Fruit fly (Drosophila melanogaster) whole organism, embryonic: ENCODE measurements around the gene UQCR-14L.

Experiments used
- CG10431 ChIP-seq: fragments of 200-800 bp; sonication (Bioruptor generic); optimal IDR thresholded peaks from 3 replicates; lab custom pipeline; 2018; ENCODE audit warnings: missing biosample characterization, mild to moderate bottlenecking, missing genetic modification characterization
- CG10654 ChIP-seq: fragments of 200-800 bp; sonication (Bioruptor generic); optimal IDR thresholded peaks from 2 replicates; lab custom pipeline; 2016; ENCODE audit warnings: missing biosample characterization, missing genetic modification characterization
- CG12104 ChIP-seq: fragments of 200-800 bp; sonication (Bioruptor generic); optimal IDR thresholded peaks from 3 replicates; lab custom pipeline; 2016; ENCODE audit warnings: missing biosample characterization, missing genetic modification characterization
- CG4707 ChIP-seq: fragments of 200-800 bp; sonication (Bioruptor generic); optimal IDR thresholded peaks from 2 replicates; lab custom pipeline; 2018; ENCODE audit warnings: missing biosample characterization, mild to moderate bottlenecking, missing genetic modification characterization, moderate library complexity
- CG6813 ChIP-seq: fragments of 200-800 bp; sonication (Bioruptor generic); optimal IDR thresholded peaks from 2 replicates; lab custom pipeline; 2017; ENCODE audit warnings: missing biosample characterization, missing genetic modification characterization, mild to moderate bottlenecking, moderate library complexity, missing genetic modification reagents
- CG8478 ChIP-seq: fragments of >200 bp; optimal IDR thresholded peaks from 2 replicates; lab custom pipeline; 2018
- Usf ChIP-seq: fragments of 200-800 bp; sonication (Bioruptor generic); optimal IDR thresholded peaks from 2 replicates; lab custom pipeline; 2017; ENCODE audit warnings: missing genotype, missing biosample characterization, missing genetic modification characterization
- croc ChIP-seq: fragments of 200-800 bp; sonication (Bioruptor generic); conservative IDR thresholded peaks from 3 replicates; pipeline ENCODE4 v1.3.6; 2022; ENCODE audit warnings: missing biosample characterization, missing genetic modification characterization
- inv ChIP-seq: fragments of 200-800 bp; sonication (Bioruptor generic); IDR thresholded peaks from 2 replicates; pipeline ENCODE4 v1.3.6; 2022; ENCODE audit warnings: missing biosample characterization, missing genetic modification characterization; ENCODE audit not compliant: partially characterized antibody
- org-1 ChIP-seq: fragments of 200-800 bp; sonication (Bioruptor generic); optimal IDR thresholded peaks from 2 replicates; lab custom pipeline; 2017; ENCODE audit warnings: missing biosample characterization, missing genetic modification characterization
- slou ChIP-seq: fragments of 200-800 bp; sonication (Bioruptor generic); optimal IDR thresholded peaks from 3 replicates; lab custom pipeline; 2016; ENCODE audit warnings: missing biosample characterization, missing genetic modification characterization
- sqz ChIP-seq: fragments of 200-800 bp; sonication (Bioruptor generic); optimal IDR thresholded peaks from 3 replicates; lab custom pipeline; 2018; ENCODE audit warnings: missing biosample characterization, mild to moderate bottlenecking, missing genetic modification characterization
- ttk ChIP-seq: fragments of 200-800 bp; sonication (Bioruptor generic); IDR thresholded peaks from 2 replicates; pipeline ENCODE4 v2.1.2; 2022; ENCODE audit warnings: missing biosample characterization, missing genetic modification characterization
- unpg ChIP-seq: fragments of 200-800 bp; sonication (Bioruptor generic); optimal IDR thresholded peaks from 3 replicates; lab custom pipeline; 2018; ENCODE audit warnings: missing biosample characterization, mild to moderate bottlenecking, missing genetic modification characterization, moderate library complexity

- peak; percentile 36 for TF ChIP-seq unpg
- no peak for TF ChIP-seq croc
- TF ChIP-seq CG10654 (GFP tag; lab: Kevin White, UChicago), result no peak
- TF ChIP-seq slou, result no peak
- TF ChIP-seq org-1, result no peak
- TF ChIP-seq ttk (GFP tag; lab: Robert Waterston, UW), result no peak
- TF ChIP-seq CG6813, result no peak
- no peak for TF ChIP-seq CG12104 (GFP tag; lab: Kevin White, UChicago)
- TF ChIP-seq CG8478 (lab: Kevin White, UChicago), result no peak
- no peak for TF ChIP-seq sqz (GFP tag; lab: Kevin White, UChicago)
- no peak for TF ChIP-seq inv (GFP tag; lab: Robert Waterston, UW)
- no peak for TF ChIP-seq Usf (GFP tag; lab: Kevin White, UChicago)
- TF ChIP-seq CG4707, result no peak
- TF ChIP-seq CG10431 (GFP tag; lab: Kevin White, UChicago), result no peak
These were observed 12.1 kb downstream of the UQCR-14L start for dm6 chr3R:28305959-28306358.
